Worm (Caenorhabditis elegans): ENCODE results near the gene sms-3.

The sms-3 gene

DNA sequence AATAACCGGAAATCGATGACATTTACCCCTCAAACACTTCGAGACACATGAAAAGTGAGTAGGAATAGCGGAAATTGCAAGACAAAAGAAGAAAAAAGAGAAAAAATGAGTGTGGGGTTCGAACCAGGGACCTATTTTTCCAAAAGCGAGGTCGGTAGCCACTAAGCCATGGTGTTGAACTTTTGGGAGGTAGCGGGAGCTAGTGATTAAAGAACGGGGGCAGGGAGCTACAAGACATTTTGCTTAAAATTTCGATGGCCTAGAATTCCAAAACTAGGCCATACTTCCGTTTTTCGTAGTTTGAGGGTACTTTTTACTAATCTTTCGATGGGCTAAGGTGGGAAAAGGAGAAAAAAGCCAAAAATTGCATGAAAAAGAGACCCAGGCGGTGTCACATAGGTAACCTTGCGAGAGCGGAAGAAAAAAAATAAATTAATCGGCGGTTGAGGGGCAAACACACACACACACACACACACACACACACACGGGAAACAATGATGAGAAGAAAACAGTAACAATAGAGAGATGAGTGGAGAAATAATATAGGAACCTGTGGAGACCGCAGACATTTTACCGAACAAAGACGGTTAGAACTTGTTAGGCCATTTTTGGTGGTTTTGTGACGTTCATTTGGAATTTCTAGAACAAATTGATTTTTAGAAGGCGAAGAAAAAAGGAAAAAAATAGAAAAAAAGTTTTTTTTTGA lies 673 bp upstream of the sms-3 start (continued):
- TF ChIP-seq lsl-1 (GFP tag; optimal IDR thresholded peaks at IDR 0.05): peak; percentile 60
- no peak for TF ChIP-seq dpff-1 (tag; optimal IDR thresholded peaks at IDR 0.05)
- peak; percentile 60 for TF ChIP-seq mcd-1 (GFP tag; IDR thresholded peaks at IDR 0.05)
- no peak for TF ChIP-seq sea-2 (GFP tag; IDR thresholded peaks at IDR 0.05)
- no peak for TF ChIP-seq egl-18 (GFP tag; IDR thresholded peaks at IDR 0.05)
- TF ChIP-seq ceh-91 (GFP tag; IDR thresholded peaks at IDR 0.05): no peak
- peak; percentile 44 for TF ChIP-seq hmg-1.2 (GFP tag; IDR thresholded peaks at IDR 0.05)
- TF ChIP-seq rec-8 (tag; optimal IDR thresholded peaks at IDR 0.05): peak; percentile 65 to 83
- TF ChIP-seq ceh-27 (GFP tag; optimal IDR thresholded peaks at IDR 0.05): no peak
- TF ChIP-seq F57C9.4 (tag; optimal IDR thresholded peaks at IDR 0.05): no peak
- TF ChIP-seq B0261.1 (tag; optimal IDR thresholded peaks at IDR 0.05): peak; percentile 88
- TF ChIP-seq ztf-6 (GFP tag; IDR thresholded peaks at IDR 0.05): peak; percentile 74; the same call in 1 of the 2 replicates
- TF ChIP-seq K11D2.4 (GFP tag; IDR thresholded peaks at IDR 0.05): 0 out of 2 replicates have a peak, but pooled peaks have one; percentile 15
- no peak for TF ChIP-seq tlf-1 (GFP tag; optimal IDR thresholded peaks at IDR 0.05)
- TF ChIP-seq hsf-1 (GFP tag; IDR thresholded peaks at IDR 0.05): no peak
- peak; percentile 43; the same call in 1 of the 2 replicates for TF ChIP-seq let-526 (GFP tag; IDR thresholded peaks at IDR 0.05)
- peak; percentile 21 for TF ChIP-seq ztf-3 (GFP tag; optimal IDR thresholded peaks at IDR 0.05)
- peak; percentile 72 for TF ChIP-seq ZK185.1 (tag; optimal IDR thresholded peaks at IDR 0.05; ENCODE audit: poor library complexity, severe bottlenecking)
- no peak for TF ChIP-seq bed-1 (GFP tag; IDR thresholded peaks at IDR 0.05)
- peak; percentile 35 for TF ChIP-seq unc-130 (GFP tag; optimal IDR thresholded peaks at IDR 0.05)
- peak in 1 of 3 experiments; percentile 4 for TF ChIP-seq lin-35 (GFP tag; optimal IDR thresholded peaks at IDR 0.05)
- peak; percentile 82 for TF ChIP-seq T07F8.4 (tag; optimal IDR thresholded peaks at IDR 0.05)
- peak; percentile 32; the same call in 1 of the 2 replicates for TF ChIP-seq B0336.3 (GFP tag; IDR thresholded peaks at IDR 0.05)
- no peak for TF ChIP-seq gei-17 (GFP tag; optimal IDR thresholded peaks at IDR 0.05)
- peak; percentile 40 for TF ChIP-seq T26A5.8 (tag; optimal IDR thresholded peaks at IDR 0.05)
- TF ChIP-seq ztf-25 (GFP tag; IDR thresholded peaks at IDR 0.05): peak; percentile 97
- TF ChIP-seq cebp-1 (GFP tag; IDR thresholded peaks at IDR 0.05): peak; percentile 23; the same call in 1 of the 2 replicates
- peak; percentile 62 for TF ChIP-seq cebp-1 (tag; optimal IDR thresholded peaks at IDR 0.05)
- TF ChIP-seq xnd-1 (tag; optimal IDR thresholded peaks at IDR 0.05): no peak
- TF ChIP-seq pbrm-1 (GFP tag; IDR thresholded peaks at IDR 0.05): peak; percentile 67; the same call in 1 of the 2 replicates
- peak; percentile 20 for TF ChIP-seq him-1 (tag; optimal IDR thresholded peaks at IDR 0.05)
- TF ChIP-seq ceh-58 (GFP tag; IDR thresholded peaks at IDR 0.05): no peak
- no peak for TF ChIP-seq F10E7.11 (tag; optimal IDR thresholded peaks at IDR 0.05)
- no peak for TF ChIP-seq F39B2.1 (GFP tag; IDR thresholded peaks at IDR 0.05)

DNA sequence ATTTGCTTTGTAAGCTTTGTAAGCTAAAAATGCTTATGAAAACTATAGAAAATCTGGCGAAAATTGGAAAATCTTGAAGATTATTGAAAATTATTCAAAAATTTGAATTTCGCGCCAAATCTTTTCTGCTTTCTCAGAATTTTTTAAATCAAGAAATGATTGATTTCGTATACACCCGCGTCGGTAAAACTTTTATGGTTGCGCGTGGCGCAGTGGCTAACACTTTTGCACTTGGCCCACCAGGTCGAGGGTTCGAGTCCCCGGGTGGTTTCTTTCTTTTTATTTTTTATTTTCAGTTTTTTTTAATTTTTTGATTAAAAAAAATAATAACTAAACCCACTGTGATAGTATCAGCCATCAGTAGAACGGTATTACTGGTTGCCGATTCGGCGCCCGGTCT lies 2.0 kb downstream of the sms-3 start:
- TF ChIP-seq ama-1 (optimal IDR thresholded peaks at IDR 0.05) (no peak), ama-1 (GFP tag; optimal IDR thresholded peaks at IDR 0.05) (peak; percentile 28 to 42), F23B12.7 (tag; optimal IDR thresholded peaks at IDR 0.05; ENCODE audit: insufficient read depth) (peak; percentile 30), F57A8.1 (GFP tag; optimal IDR thresholded peaks at IDR 0.05) (no peak), repo-1 (tag; optimal IDR thresholded peaks at IDR 0.05) (peak; percentile 42), F49E8.2 (tag; optimal IDR thresholded peaks at IDR 0.05; ENCODE audit: insufficient read depth) (no peak), cebp-1 (GFP tag; IDR thresholded peaks at IDR 0.05) (no peak), cebp-1 (tag; optimal IDR thresholded peaks at IDR 0.05) (peak; percentile 41), nhr-27 (tag; optimal IDR thresholded peaks at IDR 0.05) (no peak), Y56A3A.18 (GFP tag; IDR thresholded peaks at IDR 0.05) (0 out of 2 replicates have a peak, but pooled peaks have one; percentile 21), atf-7 (tag; optimal IDR thresholded peaks at IDR 0.05) (no peak), attf-3 (GFP tag; conservative IDR thresholded peaks at IDR 0.05) (no peak), egl-18 (GFP tag; IDR thresholded peaks at IDR 0.05) (no peak), D2030.7 (GFP tag; IDR thresholded peaks at IDR 0.05) (peak; percentile 61), hsf-1 (GFP tag; IDR thresholded peaks at IDR 0.05) (no peak), egl-44 (GFP tag; IDR thresholded peaks at IDR 0.05) (0 out of 2 replicates have a peak, but pooled peaks have one; percentile 49), mcd-1 (GFP tag; IDR thresholded peaks at IDR 0.05) (0 out of 2 replicates have a peak, but pooled peaks have one; percentile 5), mxl-1 (tag; optimal IDR thresholded peaks at IDR 0.05) (peak; percentile 51), tbp1 (GFP tag; optimal IDR thresholded peaks at IDR 0.05) (peak; percentile 95)

Data from whole organism, young adult.